Worm (Caenorhabditis elegans) whole organism, L3 larva: ENCODE results near the gene rpac-19.

Experiments
- lsy-12 ChIP-seq: sonication (generic microtip); optimal IDR thresholded peaks from 2 replicates; lab custom pipeline; 2016; ENCODE audit warnings: mild to moderate bottlenecking, missing genetic modification characterization, missing compliant biosample characterization
- skn-1 ChIP-seq: fragments of 150-350 bp; optimal IDR thresholded peaks from 2 replicates; lab custom pipeline; 2014; ENCODE audit warnings: missing biosample characterization, missing genetic modification characterization

ce11 chrIII:9621840-9622525 lies 7.7 kb downstream of the rpac-19 start:
- TF ChIP-seq lsy-12 (tag; lab: Kevin White, UChicago) (no peak), skn-1 (no peak)
